Fruit fly (Drosophila melanogaster) whole organism, adult: ENCODE data around the gene CG15878.

ENCODE experiments used
- CG12768 ChIP-seq: fragments of 200-800 bp; sonication (Bioruptor generic); optimal IDR thresholded peaks from 2 replicates; lab custom pipeline; 2017; ENCODE audit warnings: missing biosample characterization, missing genetic modification characterization, mild to moderate bottlenecking, moderate library complexity, missing genetic modification reagents
- CG7101 ChIP-seq: fragments of 200-800 bp; sonication (Bioruptor generic); optimal IDR thresholded peaks from 2 replicates; lab custom pipeline; 2018; ENCODE audit warnings: missing biosample characterization, mild to moderate bottlenecking, missing genetic modification characterization, moderate library complexity
- Clk ChIP-seq: fragments of 200-800 bp; sonication (Bioruptor generic); optimal IDR thresholded peaks from 2 replicates; lab custom pipeline; 2017; ENCODE audit warnings: missing biosample characterization, missing genetic modification characterization
- Crg-1 ChIP-seq: fragments of 200-800 bp; sonication (Bioruptor generic); optimal IDR thresholded peaks from 2 replicates; lab custom pipeline; 2016; ENCODE audit warnings: missing biosample characterization, missing genetic modification characterization
- Hr96 ChIP-seq: fragments of 200-800 bp; sonication (Bioruptor generic); optimal IDR thresholded peaks from 2 replicates; lab custom pipeline; 2016; ENCODE audit warnings: missing biosample characterization, missing genetic modification characterization
- Mnt ChIP-seq: fragments of 200-800 bp; sonication (Bioruptor generic); optimal IDR thresholded peaks from 2 replicates; lab custom pipeline; 2016; ENCODE audit warnings: missing biosample characterization, mild to moderate bottlenecking, missing genetic modification characterization
- bab1 ChIP-seq: fragments of 200-800 bp; sonication (Bioruptor generic); optimal IDR thresholded peaks from 3 replicates; lab custom pipeline; 2019; ENCODE audit warnings: missing biosample characterization, mild to moderate bottlenecking, missing genetic modification characterization, moderate library complexity
- kay ChIP-seq: fragments of 200-800 bp; sonication (Bioruptor generic); peaks from one replicate; lab custom pipeline; 2016; ENCODE audit warnings: missing biosample characterization, missing genetic modification characterization, borderline replicate concordance
- pad ChIP-seq: fragments of 200-800 bp; sonication (Bioruptor generic); optimal IDR thresholded peaks from 3 replicates; lab custom pipeline; 2017; ENCODE audit warnings: missing biosample characterization, missing genetic modification characterization, mild to moderate bottlenecking, moderate library complexity, missing genetic modification reagents
- toe ChIP-seq: fragments of 200-800 bp; sonication (Bioruptor generic); optimal IDR thresholded peaks from 2 replicates; lab custom pipeline; 2016; ENCODE audit warnings: missing biosample characterization, missing genetic modification characterization

dm6 chr3L:2185630-2186029, 26.7 kb downstream of the CG15878 start, which contains the start of gene CG13810:
- no peak for TF ChIP-seq bab1 (GFP tag; lab: Kevin White, UChicago)
- no peak for TF ChIP-seq CG12768 (GFP tag; lab: Kevin White, UChicago)
- TF ChIP-seq pad (GFP tag; lab: Kevin White, UChicago), result no peak
- TF ChIP-seq Clk (GFP tag; lab: Kevin White, UChicago), result no peak
- no peak for TF ChIP-seq kay
- no peak for TF ChIP-seq Crg-1 (GFP tag; lab: Kevin White, UChicago)
- no peak for TF ChIP-seq CG7101 (tag; lab: Kevin White, UChicago)
- no peak for TF ChIP-seq Hr96
- TF ChIP-seq Mnt (GFP tag; lab: Kevin White, UChicago), result no peak
- no peak for TF ChIP-seq toe (GFP tag; lab: Kevin White, UChicago)
